Fruit fly (Drosophila melanogaster): ENCODE data around the gene CG3792.
A peak's percentile ranks its signal among the peaks of the same experiment; 100 is the strongest.

The CG3792 gene

DNA sequence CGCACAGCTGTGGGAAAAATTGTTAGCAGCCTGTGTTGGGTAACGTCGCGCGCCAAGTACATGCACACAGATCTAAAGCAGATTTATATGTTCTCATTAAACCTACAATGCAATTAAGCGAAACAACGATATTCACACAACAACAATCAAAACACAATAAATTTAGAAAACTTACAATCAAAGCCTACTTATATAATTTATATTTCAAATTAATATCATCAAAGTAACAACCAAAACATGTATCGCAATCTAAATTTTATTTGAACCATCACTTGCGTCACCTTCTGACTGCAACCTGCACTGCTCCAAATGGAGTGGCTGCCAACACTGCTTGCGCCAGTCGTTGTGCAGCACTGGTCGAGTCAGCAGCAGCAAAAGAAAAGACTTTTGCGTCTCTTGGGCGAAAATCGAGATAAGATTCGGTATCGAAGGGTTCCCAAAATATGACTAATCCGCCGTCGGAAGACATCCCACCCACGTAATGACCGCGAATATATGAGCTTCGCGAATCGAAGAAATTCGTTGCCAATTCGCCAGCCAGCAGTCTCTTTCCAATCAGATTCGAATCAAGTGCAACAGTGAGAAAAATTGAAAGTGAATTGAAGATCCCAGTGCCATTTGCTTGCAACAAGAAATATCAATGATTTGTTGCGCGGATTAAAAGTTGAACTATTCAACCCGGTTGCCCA, 4.3 kb downstream of the CG3792 start, which contains the start of the genes CG8892 and CG34126 (continued):
- TF ChIP-seq prd (optimal IDR thresholded peaks at IDR 0.05) (no peak), prd (GFP tag; IDR thresholded peaks at IDR 0.05) (peak; percentile 98), shn (GFP tag; optimal IDR thresholded peaks at IDR 0.05) (peak; percentile 96), CG34224 (GFP tag; IDR thresholded peaks at IDR 0.05; ENCODE audit: partially characterized antibody) (no peak), pfk (GFP tag; optimal IDR thresholded peaks at IDR 0.05) (peak; percentile 54), CG6272 (GFP tag; IDR thresholded peaks at IDR 0.05) (peak; percentile 97), CG2678 (tag; optimal IDR thresholded peaks at IDR 0.05) (peak; percentile 97), H15 (GFP tag; IDR thresholded peaks at IDR 0.05) (peak; percentile 96), slbo (GFP tag; IDR thresholded peaks at IDR 0.05) (peak; percentile 98), run (tag; optimal IDR thresholded peaks at IDR 0.05) (peak; percentile 82), CG32532 (GFP tag; IDR thresholded peaks at IDR 0.05) (peak; percentile 96), onecut (GFP tag; IDR thresholded peaks at IDR 0.05) (peak; percentile 87), CG7357 (GFP tag; IDR thresholded peaks at IDR 0.05) (peak; percentile 92), CG13894 (tag; optimal IDR thresholded peaks at IDR 0.05) (peak; percentile 94), sim (GFP tag; IDR thresholded peaks at IDR 0.05) (peak; percentile 87), CG12104 (GFP tag; optimal IDR thresholded peaks at IDR 0.05) (peak; percentile 96), hth (optimal IDR thresholded peaks at IDR 0.05) (no peak), gfzf (GFP tag; optimal IDR thresholded peaks at IDR 0.05) (peak; percentile 28), CG13775 (GFP tag; optimal IDR thresholded peaks at IDR 0.05) (peak; percentile 99), CG5953 (GFP tag; IDR thresholded peaks at IDR 0.05) (peak; percentile 85), oc (tag; optimal IDR thresholded peaks at IDR 0.05) (peak; percentile 89), CG17328 (GFP tag; IDR thresholded peaks at IDR 0.05) (peak; percentile 92), Lpt (GFP tag; optimal IDR thresholded peaks at IDR 0.05) (no peak), GATAe (GFP tag; conservative IDR thresholded peaks at IDR 0.05) (peak; percentile 89), grn (GFP tag; optimal IDR thresholded peaks at IDR 0.05) (peak; percentile 86), pzg (GFP tag; optimal IDR thresholded peaks at IDR 0.05) (peak; percentile 84), nau (GFP tag; optimal IDR thresholded peaks at IDR 0.05) (no peak), usp (GFP tag; optimal IDR thresholded peaks at IDR 0.05) (no peak), CG11723 (GFP tag; optimal IDR thresholded peaks at IDR 0.05) (peak; percentile 96), gce (GFP tag; IDR thresholded peaks at IDR 0.05) (peak; percentile 78; the same call in 2 of the 3 replicates), CG10209 (GFP tag; optimal IDR thresholded peaks at IDR 0.05) (peak; percentile 98), bbx (GFP tag; IDR thresholded peaks at IDR 0.05; ENCODE audit: partially characterized antibody) (no peak), CG11085 (GFP tag; IDR thresholded peaks at IDR 0.05) (peak; percentile 94), HLH54F (GFP tag; optimal IDR thresholded peaks at IDR 0.05) (peak; percentile 98), CG43689 (GFP tag; IDR thresholded peaks at IDR 0.05) (peak; percentile 89), gt (GFP tag; IDR thresholded peaks at IDR 0.05) (peak; percentile 94), Hr78 (GFP tag; optimal IDR thresholded peaks at IDR 0.05) (peak in 1 of 2 experiments; percentile 75), salm (tag; optimal IDR thresholded peaks at IDR 0.05) (peak; percentile 87), CG10959 (GFP tag; IDR thresholded peaks at IDR 0.05) (peak; percentile 93), crol (GFP tag; IDR thresholded peaks at IDR 0.05) (no peak), CG3726 (GFP tag; IDR thresholded peaks at IDR 0.05) (peak; percentile 92; the same call in 2 of the 3 replicates), CG6254 (GFP tag; optimal IDR thresholded peaks at IDR 0.05) (peak; percentile 89), br (optimal IDR thresholded peaks at IDR 0.05) (no peak), Hmx (GFP tag; optimal IDR thresholded peaks at IDR 0.05) (peak; percentile 94), dati (GFP tag; IDR thresholded peaks at IDR 0.05) (peak; percentile 83), tna (GFP tag; IDR thresholded peaks at IDR 0.05; ENCODE audit: partially characterized antibody) (no peak), CG3281 (GFP tag; optimal IDR thresholded peaks at IDR 0.05) (peak; percentile 97), Ada2b (GFP tag; IDR thresholded peaks at IDR 0.05) (peak; percentile 93), CG1832 (GFP tag; optimal IDR thresholded peaks at IDR 0.05) (peak; percentile 3), trh (GFP tag; optimal IDR thresholded peaks at IDR 0.05) (peak; percentile 96), lilli (GFP tag; optimal IDR thresholded peaks at IDR 0.05) (peak; percentile 98)
